Worm (Caenorhabditis elegans) whole organism, L4 larva: Measurements from ENCODE around the gene R11G10.4.
"Not testable (repeated sequence)": the region's sequence is repeated elsewhere in the genome, so short reads cannot be mapped to it uniquely, and the experiment has no call there.

Experiments used
- Y75B8A.6 ChIP-seq: fragments of 200-800 bp; sonication (Bioruptor generic); IDR thresholded peaks from 2 replicates; pipeline ENCODE4 v1.3.6; 2022; ENCODE audit warnings: missing genetic modification reagents, missing genetic modification characterization, missing compliant biosample characterization
- ces-1 ChIP-seq: fragments of 150-350 bp; sonication (generic microtip); optimal IDR thresholded peaks from 4 replicates; lab custom pipeline; 2014; ENCODE audit warnings: missing biosample characterization, missing genetic modification reagents, missing genetic modification characterization
- dpl-1 ChIP-seq: fragments of 150-350 bp; optimal IDR thresholded peaks from 2 replicates; lab custom pipeline; 2014; ENCODE audit warnings: missing biosample characterization, missing genetic modification reagents, missing genetic modification characterization
- nhr-25 ChIP-seq: sonication (generic microtip); optimal IDR thresholded peaks from 2 replicates; lab custom pipeline; 2017; ENCODE audit warnings: missing genetic modification characterization, mild to moderate bottlenecking, missing compliant biosample characterization, antibody characterized with exemption, moderate library complexity, borderline replicate concordance; ENCODE audit not compliant: insufficient read depth
- nhr-28 ChIP-seq: fragments of 150-350 bp; optimal IDR thresholded peaks from 2 replicates; lab custom pipeline; 2014; ENCODE audit warnings: missing biosample characterization, missing genetic modification characterization
- skn-1 ChIP-seq: fragments of 150-350 bp; optimal IDR thresholded peaks from 2 replicates; lab custom pipeline; 2014; ENCODE audit warnings: missing biosample characterization, missing genetic modification characterization
- unc-62 ChIP-seq, 3 experiments: fragments of 150-350 bp in 1 of 3; sonication (generic microtip); optimal IDR thresholded peaks in 2 of 3; peaks in 1 of 3; 1 replicate in 1 of 3; 2 replicates in 2 of 3; lab custom pipeline; 2014 to 2017; ENCODE audit warnings: missing biosample characterization in 3 of 3, missing genetic modification characterization in 3 of 3, missing genetic modification reagents in 3 of 3, missing genotype in 1 of 3

DNA sequence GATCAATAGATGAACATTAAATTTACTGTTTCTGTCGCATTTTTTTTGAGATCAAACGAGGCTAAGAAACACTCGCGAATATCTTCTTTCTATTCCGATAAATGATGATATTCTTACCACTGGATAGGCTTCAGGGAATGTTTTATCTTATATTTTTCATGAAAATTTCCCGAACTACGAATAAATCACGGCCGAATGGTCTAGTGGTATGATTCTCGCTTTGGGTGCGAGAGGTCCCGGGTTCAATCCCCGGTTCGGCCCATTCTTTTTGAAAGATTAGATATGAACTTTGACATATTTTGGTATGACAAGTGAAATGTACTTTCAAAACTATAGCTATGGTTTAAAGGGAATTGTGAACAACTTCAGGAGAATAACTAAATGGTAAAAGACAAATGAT is 3.1 kb downstream of the R11G10.4 start:
- TF ChIP-seq nhr-25 (tag; lab: Kevin White, UChicago); dpl-1 (GFP tag; lab: Kevin White, UChicago); ces-1 (GFP tag; lab: Kevin White, UChicago); skn-1; unc-62 (GFP tag; optimal IDR thresholded peaks at IDR 0.05 in 1 of 2; lab: Kevin White, UChicago); unc-62 (tag; optimal IDR thresholded peaks at IDR 0.05; lab: Kevin White, UChicago); nhr-28 (tag; lab: Kevin White, UChicago); Y75B8A.6: not testable (repeated sequence)
